Fruit fly (Drosophila melanogaster) whole organism, prepupa: ENCODE results near the gene CG1824.

Experiments used
- Blimp-1 ChIP-seq: fragments of 200-800 bp; sonication (Bioruptor generic); optimal IDR thresholded peaks from 3 replicates; lab custom pipeline; 2017; ENCODE audit warnings: missing biosample characterization, missing genetic modification characterization, mild to moderate bottlenecking, moderate library complexity, missing genetic modification reagents
- CG10669 ChIP-seq: fragments of 200-800 bp; sonication (Bioruptor generic); optimal IDR thresholded peaks from 3 replicates; lab custom pipeline; 2018; ENCODE audit warnings: missing biosample characterization, mild to moderate bottlenecking, missing genetic modification characterization, moderate library complexity
- CG11294 ChIP-seq: fragments of 200-800 bp; sonication (Bioruptor generic); IDR thresholded peaks from 2 replicates; pipeline ENCODE4 v1.3.6; 2022; ENCODE audit warnings: missing biosample characterization, missing genetic modification characterization
- CG11762 ChIP-seq: fragments of 200-800 bp; sonication (Bioruptor generic); optimal IDR thresholded peaks from 3 replicates; lab custom pipeline; 2016; ENCODE audit warnings: missing biosample characterization, missing genetic modification characterization; ENCODE audit not compliant: insufficient read depth
- CG11902 ChIP-seq: fragments of 200-800 bp; sonication (Bioruptor generic); optimal IDR thresholded peaks from 3 replicates; lab custom pipeline; 2016; ENCODE audit warnings: missing biosample characterization, missing genetic modification characterization
- CG1621 ChIP-seq: fragments of 200-800 bp; sonication (Bioruptor generic); optimal IDR thresholded peaks from 3 replicates; lab custom pipeline; 2018; ENCODE audit warnings: missing biosample characterization, mild to moderate bottlenecking, missing genetic modification characterization
- CG16779 ChIP-seq: fragments of 200-800 bp; sonication (Bioruptor generic); optimal IDR thresholded peaks from 3 replicates; lab custom pipeline; 2017; ENCODE audit warnings: missing biosample characterization, mild to moderate bottlenecking, missing genetic modification characterization
- CG3919 ChIP-seq: fragments of 200-800 bp; sonication (Bioruptor generic); optimal IDR thresholded peaks from 3 replicates; lab custom pipeline; 2016; ENCODE audit warnings: missing biosample characterization, missing genetic modification characterization
- CG4318 ChIP-seq: fragments of 200-800 bp; sonication (Bioruptor generic); optimal IDR thresholded peaks from 3 replicates; lab custom pipeline; 2017; ENCODE audit warnings: missing biosample characterization, mild to moderate bottlenecking, missing genetic modification characterization
- CG6163 ChIP-seq: fragments of 200-800 bp; sonication (Bioruptor generic); IDR thresholded peaks from 3 replicates; pipeline ENCODE4 v1.3.6; 2022; ENCODE audit warnings: missing biosample characterization, missing genetic modification characterization
- CG6276 ChIP-seq: fragments of 200-800 bp; sonication (Bioruptor generic); optimal IDR thresholded peaks from 2 replicates; lab custom pipeline; 2017; ENCODE audit warnings: missing biosample characterization, mild to moderate bottlenecking, missing genetic modification characterization
- CG6808 ChIP-seq: fragments of 200-800 bp; sonication (Bioruptor generic); optimal IDR thresholded peaks from 3 replicates; lab custom pipeline; 2017; ENCODE audit warnings: missing biosample characterization, missing genetic modification characterization, mild to moderate bottlenecking, moderate library complexity, missing genetic modification reagents
- CG6854 ChIP-seq: fragments of 200-800 bp; sonication (Bioruptor generic); optimal IDR thresholded peaks from 2 replicates; lab custom pipeline; 2017; ENCODE audit warnings: missing biosample characterization, mild to moderate bottlenecking, missing genetic modification characterization
- CG7368 ChIP-seq: fragments of 200-800 bp; sonication (Bioruptor generic); optimal IDR thresholded peaks from 3 replicates; lab custom pipeline; 2016; ENCODE audit warnings: missing biosample characterization, missing genetic modification characterization
- CG8119 ChIP-seq: fragments of 200-800 bp; sonication (Bioruptor generic); IDR thresholded peaks from 3 replicates; pipeline ENCODE4 v1.3.6; 2022; ENCODE audit warnings: missing biosample characterization, missing genetic modification characterization
- CG8632 ChIP-seq: fragments of 200-800 bp; sonication (Bioruptor generic); optimal IDR thresholded peaks from 3 replicates; lab custom pipeline; 2016; ENCODE audit warnings: missing biosample characterization, missing genetic modification characterization
- Eip75B ChIP-seq: fragments of 200-800 bp; sonication (Bioruptor generic); optimal IDR thresholded peaks from 3 replicates; lab custom pipeline; 2016; ENCODE audit warnings: missing biosample characterization, missing genetic modification characterization
- Eip78C ChIP-seq: fragments of 200-800 bp; sonication (Bioruptor generic); peaks from one replicate; lab custom pipeline; 2016; ENCODE audit warnings: missing biosample characterization, missing genetic modification characterization
- Eip93F ChIP-seq: fragments of 200-800 bp; sonication (Bioruptor generic); optimal IDR thresholded peaks from 2 replicates; lab custom pipeline; 2016; ENCODE audit warnings: missing biosample characterization, mild to moderate bottlenecking, missing genetic modification characterization
- Ets96B ChIP-seq: fragments of 200-800 bp; optimal IDR thresholded peaks from 2 replicates; lab custom pipeline; 2019; ENCODE audit warnings: missing biosample characterization, mild to moderate bottlenecking, missing genetic modification characterization, moderate library complexity
- Gug ChIP-seq: fragments of 200-800 bp; sonication (Bioruptor generic); IDR thresholded peaks from 2 replicates; pipeline ENCODE4 v1.3.6; 2022; ENCODE audit warnings: missing biosample characterization, missing genetic modification characterization
- Hr38 ChIP-seq: sonication (Bioruptor generic); optimal IDR thresholded peaks from 2 replicates; lab custom pipeline; 2016; ENCODE audit warnings: missing biosample characterization, missing genetic modification characterization
- Hr39 ChIP-seq: fragments of 200-800 bp; sonication (Bioruptor generic); optimal IDR thresholded peaks from 2 replicates; lab custom pipeline; 2016; ENCODE audit warnings: missing biosample characterization, missing genetic modification characterization
- Lpt ChIP-seq: fragments of 200-800 bp; sonication (Bioruptor generic); optimal IDR thresholded peaks from 3 replicates; lab custom pipeline; 2016; ENCODE audit warnings: missing biosample characterization, missing genetic modification characterization
- OdsH ChIP-seq: fragments of 200-800 bp; sonication (Bioruptor generic); optimal IDR thresholded peaks from 3 replicates; lab custom pipeline; 2016; ENCODE audit warnings: missing biosample characterization, missing genetic modification characterization
- Smox ChIP-seq: fragments of 200-800 bp; sonication (Bioruptor generic); optimal IDR thresholded peaks from 3 replicates; lab custom pipeline; 2016; ENCODE audit warnings: missing biosample characterization, missing genetic modification characterization
- Sox15 ChIP-seq: fragments of 200-800 bp; sonication (Bioruptor generic); optimal IDR thresholded peaks from 3 replicates; lab custom pipeline; 2016; ENCODE audit warnings: missing biosample characterization, missing genetic modification characterization
- achi ChIP-seq: fragments of 200-800 bp; sonication (Bioruptor generic); optimal IDR thresholded peaks from 3 replicates; lab custom pipeline; 2016; ENCODE audit warnings: missing biosample characterization, missing genetic modification characterization
- acj6 ChIP-seq: fragments of 200-800 bp; sonication (Bioruptor generic); optimal IDR thresholded peaks from 3 replicates; lab custom pipeline; 2016; ENCODE audit warnings: missing biosample characterization, missing genetic modification characterization
- cyc ChIP-seq: fragments of 200-800 bp; sonication (Bioruptor generic); optimal IDR thresholded peaks from 3 replicates; lab custom pipeline; 2016; ENCODE audit warnings: missing biosample characterization, missing genetic modification characterization
- dac ChIP-seq: fragments of 200-800 bp; sonication (Bioruptor generic); optimal IDR thresholded peaks from 2 replicates; lab custom pipeline; 2017; ENCODE audit warnings: missing biosample characterization, mild to moderate bottlenecking, missing genetic modification characterization
- eg ChIP-seq: fragments of 200-800 bp; sonication (Bioruptor generic); IDR thresholded peaks from 3 replicates; pipeline ENCODE4 v1.3.6; 2022; ENCODE audit warnings: missing biosample characterization, missing genetic modification characterization
- esn ChIP-seq: fragments of 200-800 bp; sonication (Bioruptor generic); optimal IDR thresholded peaks from 2 replicates; lab custom pipeline; 2016; ENCODE audit warnings: missing biosample characterization, mild to moderate bottlenecking, missing genetic modification characterization, moderate library complexity
- fd59A ChIP-seq: fragments of 200-800 bp; sonication (Bioruptor generic); optimal IDR thresholded peaks from 2 replicates; lab custom pipeline; 2017; ENCODE audit warnings: missing biosample characterization, mild to moderate bottlenecking, missing genetic modification characterization, missing genetic modification reagents
- fd85E ChIP-seq: fragments of 200-800 bp; sonication (Bioruptor generic); optimal IDR thresholded peaks from 3 replicates; lab custom pipeline; 2016; ENCODE audit warnings: missing biosample characterization, missing genetic modification characterization
- net ChIP-seq: fragments of 200-800 bp; sonication (Bioruptor generic); optimal IDR thresholded peaks from 3 replicates; lab custom pipeline; 2016; ENCODE audit warnings: missing biosample characterization, missing genetic modification characterization
- pdm3 ChIP-seq: fragments of 200-800 bp; sonication (Bioruptor generic); optimal IDR thresholded peaks from 3 replicates; lab custom pipeline; 2016; ENCODE audit warnings: missing biosample characterization, missing genetic modification characterization
- salr ChIP-seq, 2 experiments: fragments of 200-800 bp; sonication (Bioruptor generic); optimal IDR thresholded peaks; 3 replicates each; lab custom pipeline; 2016 to 2018; ENCODE audit warnings: missing biosample characterization in 2 of 2, missing genetic modification characterization in 2 of 2, mild to moderate bottlenecking in 1 of 2
- spab ChIP-seq: fragments of 200-800 bp; sonication (Bioruptor generic); optimal IDR thresholded peaks from 2 replicates; lab custom pipeline; 2017; ENCODE audit warnings: missing biosample characterization, mild to moderate bottlenecking, missing genetic modification characterization, missing genetic modification reagents
- ss ChIP-seq, 2 experiments: fragments of 200-800 bp; sonication (Bioruptor generic); optimal IDR thresholded peaks; 2 replicates in 1 of 2; 3 replicates in 1 of 2; lab custom pipeline; 2017 to 2018; ENCODE audit warnings: mild to moderate bottlenecking in 2 of 2, missing biosample characterization in 2 of 2, missing genetic modification characterization in 2 of 2, moderate library complexity in 1 of 2
- svp ChIP-seq: fragments of 200-800 bp; sonication (Bioruptor generic); peaks from one replicate; lab custom pipeline; 2016; ENCODE audit warnings: missing biosample characterization, missing genetic modification characterization
- vri ChIP-seq: fragments of 200-800 bp; sonication (Bioruptor generic); optimal IDR thresholded peaks from 3 replicates; lab custom pipeline; 2016; ENCODE audit warnings: missing biosample characterization, mild to moderate bottlenecking, missing genetic modification characterization

The CG1824 gene

DNA sequence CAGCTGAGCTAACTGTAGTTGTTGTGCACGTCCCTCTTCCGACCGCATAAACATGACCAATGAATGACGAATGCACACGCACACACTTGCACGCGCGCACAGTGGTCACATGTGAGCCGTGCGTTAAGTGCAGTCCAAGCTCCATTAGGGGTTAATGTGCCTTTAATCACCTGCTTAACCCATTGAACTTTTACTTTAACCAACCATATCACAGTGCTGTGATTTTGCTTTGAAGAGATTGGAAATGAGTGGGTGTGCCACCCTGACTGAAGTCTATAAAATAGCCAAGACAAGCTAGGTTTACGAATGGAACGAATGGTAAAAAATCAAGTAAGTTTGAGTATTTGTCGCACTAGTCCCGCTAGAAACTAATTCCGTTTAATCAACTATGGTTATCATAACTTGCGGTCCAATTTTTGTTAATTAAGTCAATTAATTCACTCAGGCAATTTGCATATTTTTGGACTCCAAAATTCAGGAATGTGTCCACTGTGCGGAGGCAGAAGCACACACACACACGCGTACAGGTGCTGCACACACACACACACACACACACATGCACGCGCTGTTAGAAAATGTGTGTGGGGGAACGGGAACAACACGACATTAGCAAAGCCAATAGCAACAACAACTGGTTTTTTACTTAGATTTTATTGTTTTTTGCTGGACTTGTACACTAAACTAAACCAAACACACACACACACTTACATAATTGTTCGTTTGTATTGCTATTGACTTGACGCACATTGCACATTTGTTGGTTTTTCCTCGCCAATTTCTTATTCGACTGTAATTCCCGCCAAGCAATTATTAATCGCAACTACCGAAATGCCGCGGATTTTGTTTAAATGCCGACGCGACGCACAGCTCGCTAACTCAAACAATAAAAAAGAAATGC, 4.0 kb downstream of the CG1824 start (continued):
- TF ChIP-seq cyc (GFP tag; lab: Kevin White, UChicago) (peak; percentile 71), CG7368 (GFP tag; lab: Kevin White, UChicago) (peak; percentile 64), Smox (GFP tag; lab: Kevin White, UChicago) (peak; percentile 79), CG11762 (GFP tag; lab: Kevin White, UChicago) (peak; percentile 67), ss (GFP tag; optimal IDR thresholded peaks at IDR 0.05; lab: Kevin White, UChicago) (peak; percentile 19 to 76), achi (GFP tag; lab: Kevin White, UChicago) (peak; percentile 68), eg (peak; percentile 42; the same call in 1 of the 3 replicates), Hr38 (GFP tag; lab: Kevin White, UChicago) (no peak), CG6808 (peak; percentile 80), Blimp-1 (GFP tag; lab: Kevin White, UChicago) (peak; percentile 38), Gug (GFP tag; lab: Robert Waterston, UW) (no peak), salr (GFP tag; optimal IDR thresholded peaks at IDR 0.05; lab: Kevin White, UChicago) (peak in 1 of 2 experiments; percentile 82), esn (GFP tag; lab: Kevin White, UChicago) (peak; percentile 85), OdsH (peak; percentile 80), Hr39 (GFP tag; lab: Kevin White, UChicago) (peak; percentile 80), vri (peak; percentile 49), fd85E (GFP tag; lab: Kevin White, UChicago) (peak; percentile 26), CG10669 (GFP tag; lab: Kevin White, UChicago) (peak; percentile 69), CG6276 (GFP tag; lab: Kevin White, UChicago) (peak; percentile 81), CG4318 (GFP tag; lab: Kevin White, UChicago) (peak; percentile 81), CG1621 (tag; lab: Kevin White, UChicago) (peak; percentile 49), acj6 (GFP tag; lab: Kevin White, UChicago) (peak; percentile 72), svp (peak; percentile 90), pdm3 (GFP tag; lab: Kevin White, UChicago) (peak; percentile 82)

DNA sequence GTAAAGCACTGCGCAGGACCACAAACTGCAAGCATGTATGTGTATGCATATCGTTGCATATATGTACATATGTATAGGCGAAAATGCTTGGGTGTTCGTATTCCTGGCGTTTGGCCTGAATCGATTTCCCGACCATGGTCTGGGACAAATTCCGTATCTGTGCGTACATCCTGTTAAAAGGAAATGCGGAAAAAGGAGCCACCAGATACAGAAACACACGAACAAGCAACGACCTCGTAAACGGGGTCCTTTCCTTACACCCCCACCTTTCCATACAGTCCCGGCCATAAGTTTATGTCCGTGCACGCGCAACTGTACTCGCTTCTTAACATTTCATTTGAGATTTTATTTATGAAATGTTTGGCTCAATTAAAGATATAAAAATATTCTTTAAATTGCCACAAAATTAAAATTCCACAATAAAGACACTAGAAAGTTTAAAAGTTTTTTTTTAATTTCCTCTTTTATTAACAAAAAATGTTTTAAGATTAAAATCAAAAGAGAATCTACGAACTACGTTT, 11.5 kb downstream of the CG1824 start:
- TF ChIP-seq Eip93F (GFP tag; lab: Kevin White, UChicago), result no peak
- TF ChIP-seq Eip78C (GFP tag; lab: Kevin White, UChicago), result peak; percentile 71

DNA sequence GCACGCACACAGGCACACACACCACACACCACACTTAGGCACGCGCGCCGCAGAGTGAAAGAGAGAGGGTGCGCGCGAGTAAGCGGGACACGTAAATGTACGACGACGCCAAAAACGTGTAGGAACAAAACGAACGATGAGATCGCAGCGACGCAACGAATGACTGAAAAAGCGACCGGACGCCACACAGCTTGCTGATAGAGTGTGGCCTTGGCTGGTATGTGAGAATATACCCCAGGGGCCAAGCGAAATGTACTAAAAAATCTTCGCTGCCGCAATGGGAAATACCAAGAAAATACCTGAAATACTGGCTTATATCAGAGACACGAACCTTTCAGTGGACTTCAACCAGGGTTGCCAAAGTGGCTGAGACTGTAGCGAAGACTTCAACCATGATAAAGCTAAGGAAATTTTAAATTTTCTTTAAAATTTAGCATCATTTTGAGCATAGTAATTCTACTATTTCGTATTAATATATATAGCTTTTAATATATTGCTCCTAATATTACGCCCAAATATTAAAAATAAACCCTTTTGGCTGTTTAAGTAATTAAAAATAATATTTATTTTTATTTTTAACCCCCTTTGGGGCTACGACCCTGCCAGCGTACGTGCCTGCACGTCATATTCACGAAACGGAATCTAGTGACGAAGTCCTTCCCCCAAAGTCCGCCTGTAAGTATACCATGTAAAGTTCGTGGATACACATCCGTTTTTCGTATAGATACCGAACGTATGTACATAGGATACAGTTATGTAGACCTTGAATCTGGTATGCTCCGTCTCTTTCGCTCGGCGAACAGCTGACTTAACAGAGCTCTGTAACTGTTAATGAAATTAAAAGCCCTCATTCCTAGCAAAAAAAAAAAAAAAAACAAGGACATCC, 12.2 kb downstream of the CG1824 start, which contains the start of gene Pits:
TSS of gene Pits (minus strand) at position 210 of the 886 bp plus-strand sequence.
- no peak for TF ChIP-seq CG7368 (GFP tag; lab: Kevin White, UChicago)
- TF ChIP-seq CG1621 (tag; lab: Kevin White, UChicago), result peak; percentile 53
- no peak for TF ChIP-seq dac (GFP tag; lab: Kevin White, UChicago)
- peak; percentile 66 for TF ChIP-seq Lpt
- TF ChIP-seq Ets96B (tag; lab: Kevin White, UChicago), result peak; percentile 5
- TF ChIP-seq fd85E (GFP tag; lab: Kevin White, UChicago), result no peak
- TF ChIP-seq svp, result peak; percentile 72
- TF ChIP-seq CG11294, result no peak
- peak; percentile 39 for TF ChIP-seq Eip75B (GFP tag; lab: Kevin White, UChicago)
- no peak for TF ChIP-seq Smox (GFP tag; lab: Kevin White, UChicago)
- TF ChIP-seq CG11902 (GFP tag; lab: Kevin White, UChicago), result no peak
- TF ChIP-seq CG6854 (GFP tag; lab: Kevin White, UChicago), result peak; percentile 82
- TF ChIP-seq CG8119 (GFP tag; lab: Robert Waterston, UW), result peak; percentile 42; the same call in 1 of the 3 replicates
- TF ChIP-seq CG16779 (tag; lab: Kevin White, UChicago), result peak; percentile 65
- peak; percentile 68 for TF ChIP-seq eg
- TF ChIP-seq CG3919 (GFP tag; lab: Kevin White, UChicago), result peak; percentile 59
- peak; percentile 38 for TF ChIP-seq esn (GFP tag; lab: Kevin White, UChicago)
- TF ChIP-seq fd59A (GFP tag; lab: Kevin White, UChicago), result no peak
- no peak for TF ChIP-seq Sox15
- TF ChIP-seq pdm3 (GFP tag; lab: Kevin White, UChicago), result no peak
- TF ChIP-seq Hr38 (GFP tag; lab: Kevin White, UChicago), result no peak
- TF ChIP-seq CG6163 (GFP tag; lab: Robert Waterston, UW), result peak; percentile 66; the same call in 2 of the 3 replicates
- TF ChIP-seq CG8632 (GFP tag; lab: Kevin White, UChicago), result no peak
- TF ChIP-seq achi (GFP tag; lab: Kevin White, UChicago), result no peak
- TF ChIP-seq net (GFP tag; lab: Kevin White, UChicago), result peak; percentile 11
- no peak for TF ChIP-seq spab
